Worm (Caenorhabditis elegans) whole organism, young adult: ENCODE measurements around the gene npr-27.

Experiments used
- C17E4.6 ChIP-seq: fragments of 200-800 bp; sonication (Bioruptor generic); IDR thresholded peaks from 2 replicates; pipeline ENCODE4 v1.3.6; 2022; ENCODE audit warnings: missing genetic modification reagents, missing genetic modification characterization, missing compliant biosample characterization
- F10E7.11 ChIP-seq: sonication (generic microtip); optimal IDR thresholded peaks from 2 replicates; lab custom pipeline; 2017; ENCODE audit warnings: mild to moderate bottlenecking, missing genetic modification characterization, moderate library complexity, missing compliant biosample characterization
- F22D6.2 ChIP-seq: sonication (generic microtip); optimal IDR thresholded peaks from 2 replicates; lab custom pipeline; 2016; ENCODE audit warnings: mild to moderate bottlenecking, missing genetic modification characterization, missing compliant biosample characterization
- F33H1.4 ChIP-seq: fragments of 200-800 bp; sonication (Bioruptor generic); IDR thresholded peaks from 2 replicates; pipeline ENCODE4 v1.3.6; 2022; ENCODE audit warnings: missing genetic modification reagents, missing genetic modification characterization, missing compliant biosample characterization
- F37B4.10 ChIP-seq: fragments of 200-800 bp; sonication (Bioruptor generic); IDR thresholded peaks from 2 replicates; pipeline ENCODE4 v1.3.6; 2022; ENCODE audit warnings: missing genetic modification characterization, missing compliant biosample characterization
- F49E8.2 ChIP-seq: sonication (generic microtip); optimal IDR thresholded peaks from 3 replicates; lab custom pipeline; 2017; ENCODE audit warnings: missing genetic modification characterization, mild to moderate bottlenecking, missing compliant biosample characterization, antibody characterized with exemption, moderate library complexity; ENCODE audit not compliant: insufficient read depth
- akir-1 ChIP-seq: fragments of 200-800 bp; sonication (Bioruptor generic); optimal IDR thresholded peaks from 2 replicates; lab custom pipeline; 2018; ENCODE audit warnings: mild to moderate bottlenecking, missing genetic modification characterization, moderate library complexity, missing compliant biosample characterization
- ama-1 ChIP-seq, 3 experiments: fragments of 150-350 bp in 1 of 3; sonication (generic microtip) in 2 of 3; optimal IDR thresholded peaks; 2 replicates each; lab custom pipeline; 2014 to 2018; ENCODE audit warnings: missing biosample characterization in 2 of 3, missing genetic modification characterization in 2 of 3, missing genetic modification reagents in 2 of 3
- athp-1 ChIP-seq: sonication (generic microtip); optimal IDR thresholded peaks from 2 replicates; lab custom pipeline; 2017; ENCODE audit warnings: mild to moderate bottlenecking, missing genetic modification characterization, missing compliant biosample characterization
- attf-5 ChIP-seq: fragments of 200-800 bp; sonication (Bioruptor generic); optimal IDR thresholded peaks from 2 replicates; lab custom pipeline; 2018; ENCODE audit warnings: mild to moderate bottlenecking, missing genetic modification characterization, missing compliant biosample characterization
- cebp-2 ChIP-seq: fragments of 200-800 bp; sonication (Bioruptor generic); IDR thresholded peaks from 2 replicates; pipeline ENCODE4 v1.3.6; 2022; ENCODE audit warnings: missing genetic modification characterization, missing compliant biosample characterization
- ceh-79 ChIP-seq: sonication (generic microtip); optimal IDR thresholded peaks from 2 replicates; lab custom pipeline; 2017; ENCODE audit warnings: mild to moderate bottlenecking, missing genetic modification characterization, missing compliant biosample characterization
- chd-7 ChIP-seq: sonication (generic microtip); optimal IDR thresholded peaks from 2 replicates; lab custom pipeline; 2016; ENCODE audit warnings: mild to moderate bottlenecking, missing genetic modification characterization, moderate library complexity, missing compliant biosample characterization
- dox-1 ChIP-seq: fragments of 200-800 bp; sonication (Bioruptor generic); IDR thresholded peaks from 2 replicates; pipeline ENCODE4 v1.3.6; 2022; ENCODE audit warnings: missing genetic modification reagents, missing genetic modification characterization, missing compliant biosample characterization
- egrh-3 ChIP-seq: fragments of 200-800 bp; sonication (Bioruptor generic); IDR thresholded peaks from 2 replicates; pipeline ENCODE4 v1.3.6; 2022; ENCODE audit warnings: missing genetic modification reagents, missing genetic modification characterization, missing compliant biosample characterization
- hlh-12 ChIP-seq: sonication (generic microtip); optimal IDR thresholded peaks from 2 replicates; lab custom pipeline; 2016; ENCODE audit warnings: missing genetic modification characterization, missing compliant biosample characterization
- hmg-20 ChIP-seq: fragments of 200-800 bp; sonication (Bioruptor generic); IDR thresholded peaks from 2 replicates; pipeline ENCODE4 v1.3.6; 2022; ENCODE audit warnings: missing genetic modification reagents, missing genetic modification characterization, missing compliant biosample characterization
- hrde-1 ChIP-seq: sonication (generic microtip); optimal IDR thresholded peaks from 2 replicates; lab custom pipeline; 2016; ENCODE audit warnings: missing genetic modification characterization, mild to moderate bottlenecking, missing compliant biosample characterization, moderate library complexity, missing genotype, missing genetic modification reagents, borderline replicate concordance
- lsl-1 ChIP-seq: fragments of 200-800 bp; sonication (Bioruptor generic); optimal IDR thresholded peaks from 2 replicates; lab custom pipeline; 2018; ENCODE audit warnings: mild to moderate bottlenecking, missing genetic modification characterization, moderate library complexity, missing compliant biosample characterization
- madf-10 ChIP-seq: sonication (generic microtip); optimal IDR thresholded peaks from 2 replicates; lab custom pipeline; 2016; ENCODE audit warnings: mild to moderate bottlenecking, missing genetic modification characterization, missing compliant biosample characterization
- mel-28 ChIP-seq: sonication (generic microtip); optimal IDR thresholded peaks from 2 replicates; lab custom pipeline; 2016; ENCODE audit warnings: borderline replicate concordance, mild to moderate bottlenecking, missing genetic modification characterization, missing compliant biosample characterization
- mes-4 ChIP-seq: sonication (generic microtip); optimal IDR thresholded peaks from 2 replicates; lab custom pipeline; 2016; ENCODE audit warnings: missing genotype, missing genetic modification characterization, missing compliant biosample characterization
- nfya-2 ChIP-seq: fragments of 200-800 bp; sonication (Bioruptor generic); IDR thresholded peaks from 2 replicates; pipeline ENCODE4 v1.3.6; 2022; ENCODE audit warnings: missing genetic modification reagents, missing genetic modification characterization, missing compliant biosample characterization
- nhr-27 ChIP-seq: fragments of 200-800 bp; sonication (Bioruptor generic); optimal IDR thresholded peaks from 2 replicates; lab custom pipeline; 2018; ENCODE audit warnings: mild to moderate bottlenecking, missing genetic modification characterization, moderate library complexity, missing compliant biosample characterization
- nhr-80 ChIP-seq: sonication (generic microtip); optimal IDR thresholded peaks from 2 replicates; lab custom pipeline; 2016; ENCODE audit warnings: missing genetic modification characterization, missing compliant biosample characterization
- nhr-90 ChIP-seq: sonication (generic microtip); optimal IDR thresholded peaks from 2 replicates; lab custom pipeline; 2016; ENCODE audit warnings: missing genotype, mild to moderate bottlenecking, missing genetic modification characterization, missing compliant biosample characterization
- pbrm-1 ChIP-seq: fragments of 200-800 bp; sonication (Bioruptor generic); IDR thresholded peaks from 2 replicates; pipeline ENCODE4 v1.3.6; 2022; ENCODE audit warnings: missing genetic modification reagents, missing genetic modification characterization, missing compliant biosample characterization
- pha-4 ChIP-seq: fragments of 150-350 bp; sonication (generic microtip); optimal IDR thresholded peaks from 2 replicates; lab custom pipeline; 2014; ENCODE audit warnings: missing biosample characterization, missing genetic modification reagents, missing genetic modification characterization
- rpc-1 ChIP-seq, 2 experiments: fragments of 150-350 bp in 1 of 2; sonication (generic microtip) in 1 of 2; optimal IDR thresholded peaks; 2 replicates each; lab custom pipeline; 2014 to 2018; ENCODE audit warnings: missing biosample characterization in 1 of 2, missing genetic modification characterization in 1 of 2, missing genetic modification reagents in 1 of 2, missing genotype in 1 of 2
- snpc-1.1 ChIP-seq: sonication (generic microtip); optimal IDR thresholded peaks from 2 replicates; lab custom pipeline; 2017; ENCODE audit warnings: missing genetic modification characterization, mild to moderate bottlenecking, missing compliant biosample characterization, antibody characterized with exemption, moderate library complexity, missing genotype, missing genetic modification reagents; ENCODE audit not compliant: insufficient read depth
- snpc-1.3 ChIP-seq: sonication (generic microtip); optimal IDR thresholded peaks from 2 replicates; lab custom pipeline; 2017; ENCODE audit warnings: missing genetic modification characterization, mild to moderate bottlenecking, missing compliant biosample characterization, antibody characterized with exemption, moderate library complexity, missing genotype, missing genetic modification reagents; ENCODE audit not compliant: insufficient read depth
- sptf-2 ChIP-seq: fragments of 200-800 bp; sonication (Bioruptor generic); optimal IDR thresholded peaks from 2 replicates; lab custom pipeline; 2018; ENCODE audit warnings: mild to moderate bottlenecking, missing genetic modification characterization, missing compliant biosample characterization
- xnd-1 ChIP-seq: sonication (generic microtip); optimal IDR thresholded peaks from 2 replicates; lab custom pipeline; 2016; ENCODE audit warnings: missing genotype, missing genetic modification reagents, missing genetic modification characterization, missing compliant biosample characterization
- ztf-22 ChIP-seq: fragments of 200-800 bp; sonication (Bioruptor generic); optimal IDR thresholded peaks from 2 replicates; lab custom pipeline; 2018; ENCODE audit warnings: mild to moderate bottlenecking, missing genetic modification characterization, moderate library complexity, missing compliant biosample characterization
- ztf-28 ChIP-seq: fragments of 200-800 bp; sonication (Bioruptor generic); IDR thresholded peaks from 2 replicates; pipeline ENCODE4 v1.3.6; 2022; ENCODE audit warnings: missing genetic modification reagents, missing genetic modification characterization, missing compliant biosample characterization
- ztf-3 ChIP-seq: fragments of 200-800 bp; sonication (Bioruptor generic); optimal IDR thresholded peaks from 2 replicates; lab custom pipeline; 2018; ENCODE audit warnings: mild to moderate bottlenecking, missing genetic modification characterization, missing compliant biosample characterization
- ztf-6 ChIP-seq: fragments of 200-800 bp; sonication (Bioruptor generic); IDR thresholded peaks from 2 replicates; pipeline ENCODE4 v1.3.6; 2022; ENCODE audit warnings: missing genetic modification reagents, missing genetic modification characterization, missing compliant biosample characterization

npr-27 gene

ce11 chrIV:7291066-7291465 lies 14.4 kb upstream of the npr-27 start:
- no peak for TF ChIP-seq sptf-2 (GFP tag; lab: Kevin White, UChicago)
- no peak for TF ChIP-seq nhr-27 (tag; lab: Kevin White, UChicago)
- no peak for TF ChIP-seq F37B4.10 (GFP tag; lab: Robert Waterston, UW)
- no peak for TF ChIP-seq athp-1 (tag; lab: Kevin White, UChicago)
- TF ChIP-seq egrh-3 (GFP tag; lab: Robert Waterston, UW) = no peak
- TF ChIP-seq snpc-1.1 = no peak
- no peak for TF ChIP-seq ztf-28 (GFP tag; lab: Robert Waterston, UW)
- TF ChIP-seq snpc-1.3 (tag; lab: Kevin White, UChicago) = no peak
- no peak for TF ChIP-seq madf-10 (tag; lab: Kevin White, UChicago)
- TF ChIP-seq dox-1 (GFP tag; lab: Robert Waterston, UW) = no peak
- TF ChIP-seq hlh-12 (tag; lab: Kevin White, UChicago) = no peak
- TF ChIP-seq C17E4.6 (GFP tag; lab: Robert Waterston, UW) = no peak
- no peak for TF ChIP-seq ama-1 (optimal IDR thresholded peaks at IDR 0.05; lab: Kevin White, UChicago)
- TF ChIP-seq ama-1 (GFP tag; optimal IDR thresholded peaks at IDR 0.05; lab: Kevin White, UChicago) = no peak
- TF ChIP-seq ceh-79 (tag; lab: Kevin White, UChicago) = no peak
- TF ChIP-seq ztf-3 = no peak
- TF ChIP-seq F22D6.2 (tag; lab: Kevin White, UChicago) = no peak
- TF ChIP-seq, all 124 proteins: peak for 0

ce11 chrIV:7291957-7292356 lies 13.5 kb upstream of the npr-27 start, which contains the start of gene F42C5.4:
Gene F42C5.4, minus strand, starts transcription at chrIV:7292127.
- no peak for TF ChIP-seq egrh-3 (GFP tag; lab: Robert Waterston, UW)
- no peak for TF ChIP-seq nfya-2 (GFP tag; lab: Robert Waterston, UW)
- no peak for TF ChIP-seq pbrm-1 (GFP tag; lab: Robert Waterston, UW)
- no peak for TF ChIP-seq ama-1 (optimal IDR thresholded peaks at IDR 0.05; lab: Kevin White, UChicago)
- no peak for TF ChIP-seq ama-1 (GFP tag; optimal IDR thresholded peaks at IDR 0.05; lab: Kevin White, UChicago)

ce11 chrIV:7294121-7294520 lies 11.3 kb upstream of the npr-27 start, which contains the start of gene F42C5.5:
Gene F42C5.5, minus strand, starts transcription at chrIV:7294221.
- TF ChIP-seq cebp-2 (no peak), hmg-20 (GFP tag; lab: Robert Waterston, UW) (no peak), ztf-22 (GFP tag; lab: Kevin White, UChicago) (no peak), nhr-80 (tag; lab: Kevin White, UChicago) (no peak), ztf-6 (GFP tag; lab: Robert Waterston, UW) (no peak)

ce11 chrIV:7301481-7301880 lies 3.9 kb upstream of the npr-27 start:
- no peak for TF ChIP-seq mel-28 (tag; lab: Kevin White, UChicago)
- TF ChIP-seq cebp-2 = no peak
- no peak for TF ChIP-seq hrde-1 (tag; lab: Kevin White, UChicago)
- no peak for TF ChIP-seq ztf-6 (GFP tag; lab: Robert Waterston, UW)

ce11 chrIV:7308974-7309373 lies 3.5 kb downstream of the npr-27 start, which contains the start of gene F42C5.6:
Gene F42C5.6, minus strand, starts transcription at chrIV:7309074.
- TF ChIP-seq F33H1.4 (no peak), hmg-20 (GFP tag; lab: Robert Waterston, UW) (no peak), rpc-1 (optimal IDR thresholded peaks at IDR 0.05; lab: Kevin White, UChicago) (no peak), rpc-1 (tag; optimal IDR thresholded peaks at IDR 0.05; lab: Kevin White, UChicago) (no peak), F49E8.2 (no peak), mes-4 (tag; lab: Kevin White, UChicago) (no peak), xnd-1 (tag; lab: Kevin White, UChicago) (no peak), akir-1 (GFP tag; lab: Kevin White, UChicago) (no peak), lsl-1 (GFP tag; lab: Kevin White, UChicago) (no peak), F10E7.11 (tag; lab: Kevin White, UChicago) (no peak), attf-5 (GFP tag; lab: Kevin White, UChicago) (no peak), snpc-1.1 (no peak), chd-7 (tag; lab: Kevin White, UChicago) (no peak), nhr-90 (tag; lab: Kevin White, UChicago) (no peak), pha-4 (tag; lab: Kevin White, UChicago) (no peak)
